Worm (Caenorhabditis elegans) whole organism, L3 larva: ENCODE data around the gene comt-2.

Source experiments
- R02D3.7 ChIP-seq: fragments of 150-350 bp; optimal IDR thresholded peaks from 2 replicates; lab custom pipeline; 2014; ENCODE audit warnings: missing biosample characterization, missing genetic modification characterization
- ZK546.5 ChIP-seq: sonication (generic microtip); optimal IDR thresholded peaks from 2 replicates; lab custom pipeline; 2017; ENCODE audit warnings: missing biosample characterization, missing genetic modification characterization
- ceh-16 ChIP-seq: sonication (generic microtip); optimal IDR thresholded peaks from 2 replicates; lab custom pipeline; 2017; ENCODE audit warnings: missing biosample characterization, missing genetic modification characterization
- ceh-28 ChIP-seq: fragments of 150-350 bp; optimal IDR thresholded peaks from 2 replicates; lab custom pipeline; 2014; ENCODE audit warnings: missing biosample characterization, missing genetic modification reagents, missing genetic modification characterization
- ceh-82 ChIP-seq: fragments of 150-350 bp; optimal IDR thresholded peaks from 2 replicates; lab custom pipeline; 2014; ENCODE audit warnings: missing biosample characterization, missing genetic modification characterization
- ceh-9 ChIP-seq: sonication (generic microtip); optimal IDR thresholded peaks from 2 replicates; lab custom pipeline; 2018; ENCODE audit warnings: missing biosample characterization, missing genetic modification characterization
- daf-12 ChIP-seq: fragments of 150-350 bp; optimal IDR thresholded peaks from 2 replicates; lab custom pipeline; 2014; ENCODE audit warnings: missing biosample characterization, missing genetic modification reagents, missing genetic modification characterization
- egl-27 ChIP-seq: sonication (generic microtip); optimal IDR thresholded peaks from 4 replicates; lab custom pipeline; 2017; ENCODE audit warnings: missing biosample characterization, missing genetic modification reagents, missing genetic modification characterization
- elt-2 ChIP-seq: sonication (generic microtip); optimal IDR thresholded peaks from 2 replicates; lab custom pipeline; 2016; ENCODE audit warnings: missing genetic modification reagents, mild to moderate bottlenecking, missing genetic modification characterization, missing compliant biosample characterization
- eor-1 ChIP-seq, 2 experiments: fragments of 150-350 bp; optimal IDR thresholded peaks; 2 replicates each; lab custom pipeline; 2014 to 2018; ENCODE audit warnings: missing biosample characterization in 2 of 2, missing genetic modification characterization in 2 of 2
- fkh-10 ChIP-seq: sonication (generic microtip); optimal IDR thresholded peaks from 2 replicates; lab custom pipeline; 2017; ENCODE audit warnings: missing biosample characterization, missing genetic modification reagents, missing genetic modification characterization
- fkh-2 ChIP-seq: fragments of 150-350 bp; optimal IDR thresholded peaks from 2 replicates; lab custom pipeline; 2014; ENCODE audit warnings: missing biosample characterization, missing genetic modification reagents, missing genetic modification characterization
- fos-1 ChIP-seq: fragments of 150-350 bp; optimal IDR thresholded peaks from 2 replicates; lab custom pipeline; 2014; ENCODE audit warnings: missing biosample characterization, missing genetic modification characterization
- hmg-11 ChIP-seq: sonication (generic microtip); optimal IDR thresholded peaks from 2 replicates; lab custom pipeline; 2016; ENCODE audit warnings: missing genetic modification characterization, missing compliant biosample characterization
- jun-1 ChIP-seq: fragments of 150-350 bp; optimal IDR thresholded peaks from 2 replicates; lab custom pipeline; 2014; ENCODE audit warnings: missing biosample characterization, missing genetic modification reagents, missing genetic modification characterization
- lin-39 ChIP-seq: fragments of 150-350 bp; optimal IDR thresholded peaks from 2 replicates; lab custom pipeline; 2018; ENCODE audit warnings: missing biosample characterization, missing genetic modification reagents, missing genetic modification characterization
- lsy-12 ChIP-seq: sonication (generic microtip); optimal IDR thresholded peaks from 2 replicates; lab custom pipeline; 2016; ENCODE audit warnings: mild to moderate bottlenecking, missing genetic modification characterization, missing compliant biosample characterization
- mml-1 ChIP-seq: fragments of 150-350 bp; sonication (generic microtip); optimal IDR thresholded peaks from 3 replicates; lab custom pipeline; 2014; ENCODE audit warnings: missing biosample characterization, missing genetic modification characterization
- nfya-1 ChIP-seq: sonication (generic microtip); optimal IDR thresholded peaks from 2 replicates; lab custom pipeline; 2017; ENCODE audit warnings: missing genetic modification characterization, mild to moderate bottlenecking, missing compliant biosample characterization, antibody characterized with exemption, moderate library complexity; ENCODE audit not compliant: insufficient read depth
- nhr-11 ChIP-seq: fragments of 150-350 bp; optimal IDR thresholded peaks from 2 replicates; lab custom pipeline; 2014; ENCODE audit warnings: missing biosample characterization, missing genetic modification characterization
- nhr-12 ChIP-seq: fragments of 150-350 bp; optimal IDR thresholded peaks from 2 replicates; lab custom pipeline; 2014; ENCODE audit warnings: missing biosample characterization, missing genetic modification characterization
- nhr-23 ChIP-seq: fragments of 150-350 bp; optimal IDR thresholded peaks from 2 replicates; lab custom pipeline; 2014; ENCODE audit warnings: missing biosample characterization, missing genetic modification reagents, missing genetic modification characterization
- nhr-237 ChIP-seq: fragments of 150-350 bp; optimal IDR thresholded peaks from 2 replicates; lab custom pipeline; 2014; ENCODE audit warnings: missing biosample characterization, missing genetic modification characterization
- nhr-25 ChIP-seq: sonication (generic microtip); optimal IDR thresholded peaks from 2 replicates; lab custom pipeline; 2017; ENCODE audit warnings: missing biosample characterization, missing genetic modification characterization
- nhr-28 ChIP-seq: fragments of 150-350 bp; optimal IDR thresholded peaks from 2 replicates; lab custom pipeline; 2014; ENCODE audit warnings: missing biosample characterization, missing genetic modification characterization
- nhr-43 ChIP-seq: sonication (generic microtip); optimal IDR thresholded peaks from 2 replicates; lab custom pipeline; 2016; ENCODE audit warnings: mild to moderate bottlenecking, missing genetic modification characterization, missing compliant biosample characterization; ENCODE audit not compliant: poor library complexity, severe bottlenecking
- nhr-67 ChIP-seq: fragments of 150-350 bp; optimal IDR thresholded peaks from 2 replicates; lab custom pipeline; 2014; ENCODE audit warnings: missing biosample characterization, missing genetic modification characterization
- pha-4 ChIP-seq: fragments of 150-350 bp; optimal IDR thresholded peaks from 2 replicates; lab custom pipeline; 2014; ENCODE audit warnings: missing biosample characterization, missing genetic modification reagents, missing genetic modification characterization
- skn-1 ChIP-seq: fragments of 150-350 bp; optimal IDR thresholded peaks from 2 replicates; lab custom pipeline; 2014; ENCODE audit warnings: missing biosample characterization, missing genetic modification characterization
- snpc-4 ChIP-seq: fragments of 150-350 bp; optimal IDR thresholded peaks from 2 replicates; lab custom pipeline; 2014; ENCODE audit warnings: missing biosample characterization, missing genetic modification characterization
- unc-39 ChIP-seq: sonication (generic microtip); optimal IDR thresholded peaks from 4 replicates; lab custom pipeline; 2017; ENCODE audit warnings: missing biosample characterization, missing genetic modification characterization
- zag-1 ChIP-seq: fragments of 150-350 bp; optimal IDR thresholded peaks from 2 replicates; lab custom pipeline; 2014; ENCODE audit warnings: missing biosample characterization, missing genetic modification characterization
- ztf-11 ChIP-seq: fragments of 150-350 bp; optimal IDR thresholded peaks from 2 replicates; lab custom pipeline; 2014; ENCODE audit warnings: missing biosample characterization, missing genetic modification characterization
- ztf-4 ChIP-seq: fragments of 150-350 bp; optimal IDR thresholded peaks from 2 replicates; lab custom pipeline; 2014; ENCODE audit warnings: missing biosample characterization, missing genetic modification characterization

comt-2 gene

DNA sequence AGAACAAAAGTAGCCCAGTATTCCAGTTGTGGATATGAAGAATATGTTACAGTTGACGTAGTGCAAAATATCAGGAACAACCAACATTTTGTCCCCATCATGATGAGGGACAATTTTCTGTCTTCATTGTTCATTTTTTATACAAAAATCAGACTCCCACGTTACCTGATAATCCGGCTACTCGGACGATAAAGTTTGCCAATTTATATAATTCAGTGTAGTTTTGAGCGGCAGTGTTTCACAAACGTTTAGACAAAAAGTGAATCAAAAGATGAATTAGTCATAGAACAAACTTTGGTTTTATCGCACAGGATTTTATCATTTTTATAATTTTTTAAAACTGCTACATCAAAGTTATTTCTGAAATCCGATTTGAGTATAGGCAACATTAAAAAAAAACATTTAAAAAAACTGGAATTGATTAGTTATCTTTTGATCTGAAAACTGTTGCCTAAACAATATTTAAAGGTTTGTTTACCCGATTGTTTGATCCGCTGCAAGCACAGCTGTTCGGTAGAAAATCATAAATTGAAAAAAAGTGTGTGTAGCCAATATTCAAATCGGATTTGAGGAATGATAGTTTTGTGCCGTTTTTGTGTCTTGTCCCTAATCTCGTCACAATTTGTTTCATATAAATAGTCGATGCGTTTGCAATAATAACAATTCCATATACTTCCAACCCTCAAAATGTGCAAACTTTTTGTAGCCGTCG, 13.2 kb downstream of the comt-2 start, which contains the start of the genes F57E7.4 and spig-6:
Gene F57E7.4, minus strand, starts transcription at position 101 of the 712 bp plus-strand sequence.
Gene spig-6, plus strand, starts transcription at position 662 of the 712 bp plus-strand sequence.
- TF ChIP-seq lin-39 (no peak), elt-2 (tag; lab: Kevin White, UChicago) (no peak), nhr-23 (tag; lab: Kevin White, UChicago) (no peak), R02D3.7 (no peak), ceh-16 (tag; lab: Kevin White, UChicago) (no peak), ceh-28 (tag; lab: Kevin White, UChicago) (no peak), pha-4 (tag; lab: Kevin White, UChicago) (no peak), lsy-12 (no peak), ZK546.5 (tag; lab: Kevin White, UChicago) (no peak), fkh-10 (GFP tag; lab: Kevin White, UChicago) (no peak), unc-39 (tag; lab: Kevin White, UChicago) (no peak), fkh-2 (tag; lab: Kevin White, UChicago) (no peak), ztf-11 (tag; lab: Kevin White, UChicago) (no peak), daf-12 (tag; lab: Kevin White, UChicago) (no peak), ceh-9 (no peak), nhr-28 (no peak), jun-1 (tag; lab: Kevin White, UChicago) (no peak)
- TF ChIP-seq, all 47 proteins: peak for 0

ce11 chrV:16479275-16479674, 15.0 kb downstream of the comt-2 start, which contains the start of gene T08G3.11:
T08G3.11 (minus strand) TSS chrV:16479375.
- TF ChIP-seq nfya-1 (tag; lab: Kevin White, UChicago) (no peak), nhr-11 (tag; lab: Kevin White, UChicago) (no peak), lin-39 (no peak), mml-1 (no peak)
- TF ChIP-seq, all 47 proteins: peak for 0

- TF ChIP-seq fkh-2 (tag; lab: Kevin White, UChicago) (no peak), pha-4 (tag; lab: Kevin White, UChicago) (no peak), egl-27 (tag; lab: Kevin White, UChicago) (no peak), nhr-25 (no peak), nhr-43 (tag; lab: Kevin White, UChicago) (no peak), elt-2 (tag; lab: Kevin White, UChicago) (no peak), ZK546.5 (tag; lab: Kevin White, UChicago) (no peak), zag-1 (tag; lab: Kevin White, UChicago) (no peak), lsy-12 (no peak), hmg-11 (tag; lab: Kevin White, UChicago) (no peak), R02D3.7 (no peak)
- TF ChIP-seq, all 47 proteins: peak for 0
These were observed 22.2 kb downstream of the comt-2 start, which contains the start of gene srw-35 for ce11 chrV:16471995-16472563. srw-35 (plus strand) TSS chrV:16472513.

DNA sequence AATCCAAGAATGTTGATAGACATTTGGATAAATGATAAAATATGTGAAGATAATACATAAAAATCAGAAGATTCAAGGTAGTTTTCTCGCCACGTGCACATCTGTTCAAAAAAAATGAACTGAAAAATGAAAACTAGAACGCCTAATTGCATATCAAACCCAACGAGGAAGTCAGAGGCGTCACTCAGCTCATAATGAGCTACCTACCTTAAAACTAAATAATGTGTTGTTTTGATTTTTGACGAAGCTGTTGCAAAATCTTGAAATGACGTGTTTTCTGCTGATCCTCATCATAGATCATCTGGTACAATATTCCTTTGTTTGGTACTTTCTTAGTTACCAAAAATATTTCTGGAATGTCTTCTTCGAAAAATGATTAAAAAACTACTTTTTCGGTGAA, 23.4 kb downstream of the comt-2 start, which contains the start of gene srh-138:
Gene srh-138, minus strand, starts transcription at position 101 of the 400 bp plus-strand sequence.
- no peak for TF ChIP-seq ztf-11 (tag; lab: Kevin White, UChicago)
- TF ChIP-seq ceh-28 (tag; lab: Kevin White, UChicago) = no peak
- no peak for TF ChIP-seq nhr-23 (tag; lab: Kevin White, UChicago)
- TF ChIP-seq skn-1 (tag; lab: Kevin White, UChicago) = no peak
- no peak for TF ChIP-seq nhr-28
- no peak for TF ChIP-seq snpc-4
- no peak for TF ChIP-seq mml-1
- TF ChIP-seq nhr-237 (tag; lab: Kevin White, UChicago) = no peak
- TF ChIP-seq ztf-4 (tag; lab: Kevin White, UChicago) = no peak
- no peak for TF ChIP-seq elt-2 (tag; lab: Kevin White, UChicago)
- no peak for TF ChIP-seq fos-1 (tag; lab: Kevin White, UChicago)
- TF ChIP-seq nhr-12 (tag; lab: Kevin White, UChicago) = no peak
- no peak for TF ChIP-seq daf-12 (tag; lab: Kevin White, UChicago)
- TF ChIP-seq nfya-1 (tag; lab: Kevin White, UChicago) = no peak
- no peak for TF ChIP-seq ceh-82
- no peak for TF ChIP-seq nhr-11 (tag; lab: Kevin White, UChicago)
- TF ChIP-seq unc-39 (tag; lab: Kevin White, UChicago) = no peak
- TF ChIP-seq eor-1 (tag; optimal IDR thresholded peaks at IDR 0.05; lab: Kevin White, UChicago) = no peak
- no peak for TF ChIP-seq nhr-67
